Worm (Caenorhabditis elegans) whole organism, L1 larva: Measurements from ENCODE around the gene F56C3.8.

Source experiments
- ama-1 ChIP-seq: fragments of 150-350 bp; optimal IDR thresholded peaks from 2 replicates; lab custom pipeline; 2014
- dsc-1 ChIP-seq: sonication (generic microtip); optimal IDR thresholded peaks from 2 replicates; lab custom pipeline; 2016; ENCODE audit warnings: mild to moderate bottlenecking, missing genetic modification characterization, missing compliant biosample characterization
- egl-27 ChIP-seq, 2 experiments: fragments of 150-350 bp in 1 of 2; sonication (generic microtip); optimal IDR thresholded peaks; 3 replicates each; lab custom pipeline; 2017 to 2018; ENCODE audit warnings: missing biosample characterization in 2 of 2, missing genetic modification characterization in 2 of 2, missing genetic modification reagents in 2 of 2
- lsy-2 ChIP-seq, 2 experiments: fragments of 150-350 bp; optimal IDR thresholded peaks; 2 replicates each; lab custom pipeline; 2014; ENCODE audit warnings: missing biosample characterization in 2 of 2, missing genetic modification characterization in 2 of 2
- mep-1 ChIP-seq: fragments of 150-350 bp; optimal IDR thresholded peaks from 2 replicates; lab custom pipeline; 2014; ENCODE audit warnings: missing biosample characterization, missing genetic modification characterization
- unc-62 ChIP-seq: fragments of 150-350 bp; optimal IDR thresholded peaks from 2 replicates; lab custom pipeline; 2014; ENCODE audit warnings: missing biosample characterization, missing genetic modification reagents, missing genetic modification characterization

- no peak for TF ChIP-seq lsy-2 (tag; optimal IDR thresholded peaks at IDR 0.05; lab: Kevin White, UChicago)
- no peak for TF ChIP-seq mep-1 (tag; lab: Kevin White, UChicago)
- TF ChIP-seq ama-1 (lab: Kevin White, UChicago): no peak
- no peak for TF ChIP-seq dsc-1
- TF ChIP-seq egl-27 (tag; optimal IDR thresholded peaks at IDR 0.05; lab: Kevin White, UChicago): no peak
- no peak for TF ChIP-seq unc-62
Measured at ce11 chrX:1426425-1426824, 42.0 kb upstream of the F56C3.8 start, which contains the start of gene F19G12.11.
